Worm (Caenorhabditis elegans) whole organism, young adult: ENCODE results near the gene Y73C8C.10.

Experiments
- B0019.2 ChIP-seq: fragments of 200-800 bp; sonication (Bioruptor generic); conservative IDR thresholded peaks from 2 replicates; pipeline ENCODE4 v1.3.6; 2022; ENCODE audit warnings: missing genetic modification reagents, missing genetic modification characterization, missing compliant biosample characterization
- B0261.1 ChIP-seq: sonication (generic microtip); optimal IDR thresholded peaks from 2 replicates; lab custom pipeline; 2016; ENCODE audit warnings: mild to moderate bottlenecking, missing genetic modification characterization, moderate library complexity, missing compliant biosample characterization
- C06A6.2 ChIP-seq: fragments of 200-800 bp; sonication (Bioruptor generic); conservative IDR thresholded peaks from 2 replicates; pipeline ENCODE4 v1.3.6; 2022; ENCODE audit warnings: missing genetic modification characterization, missing compliant biosample characterization
- F33H1.4 ChIP-seq: fragments of 200-800 bp; sonication (Bioruptor generic); IDR thresholded peaks from 2 replicates; pipeline ENCODE4 v1.3.6; 2022; ENCODE audit warnings: missing genetic modification reagents, missing genetic modification characterization, missing compliant biosample characterization
- F39B2.1 ChIP-seq: fragments of 200-800 bp; sonication (Bioruptor generic); IDR thresholded peaks from 2 replicates; pipeline ENCODE4 v1.3.6; 2022; ENCODE audit warnings: missing genetic modification reagents, missing genetic modification characterization, missing compliant biosample characterization
- F49E8.2 ChIP-seq: sonication (generic microtip); optimal IDR thresholded peaks from 3 replicates; lab custom pipeline; 2017; ENCODE audit warnings: missing genetic modification characterization, mild to moderate bottlenecking, missing compliant biosample characterization, antibody characterized with exemption, moderate library complexity; ENCODE audit not compliant: insufficient read depth
- F52B5.7 ChIP-seq: sonication (generic microtip); optimal IDR thresholded peaks from 2 replicates; lab custom pipeline; 2016; ENCODE audit warnings: mild to moderate bottlenecking, missing genetic modification characterization, missing compliant biosample characterization
- F55B11.4 ChIP-seq: sonication (generic microtip); optimal IDR thresholded peaks from 2 replicates; lab custom pipeline; 2016; ENCODE audit warnings: missing compliant biosample characterization, missing genetic modification characterization, borderline replicate concordance; ENCODE audit not compliant: insufficient read depth
- K12H6.12 ChIP-seq: fragments of 200-800 bp; sonication (Bioruptor generic); optimal IDR thresholded peaks from 2 replicates; lab custom pipeline; 2018; ENCODE audit warnings: mild to moderate bottlenecking, missing genetic modification characterization, missing compliant biosample characterization
- T07F8.4 ChIP-seq: sonication (generic microtip); optimal IDR thresholded peaks from 2 replicates; lab custom pipeline; 2016; ENCODE audit warnings: mild to moderate bottlenecking, missing genetic modification characterization, moderate library complexity, missing compliant biosample characterization
- Y53G8AR.9 ChIP-seq: fragments of 200-800 bp; sonication (Bioruptor generic); conservative IDR thresholded peaks from 2 replicates; pipeline ENCODE4 v1.3.6; 2022; ENCODE audit warnings: missing genetic modification reagents, missing genetic modification characterization, missing compliant biosample characterization
- Y95B8A.8 ChIP-seq: fragments of 200-800 bp; sonication (Bioruptor generic); IDR thresholded peaks from 2 replicates; pipeline ENCODE4 v1.3.6; 2022; ENCODE audit warnings: missing genetic modification reagents, missing genetic modification characterization, missing compliant biosample characterization
- aptf-3 ChIP-seq: fragments of 200-800 bp; sonication (Bioruptor generic); IDR thresholded peaks from 2 replicates; pipeline ENCODE4 v1.3.6; 2022; ENCODE audit warnings: missing genetic modification characterization, missing compliant biosample characterization
- atf-7 ChIP-seq: sonication (generic microtip); optimal IDR thresholded peaks from 2 replicates; lab custom pipeline; 2017; ENCODE audit warnings: mild to moderate bottlenecking, missing genetic modification characterization, missing compliant biosample characterization
- athp-1 ChIP-seq: sonication (generic microtip); optimal IDR thresholded peaks from 2 replicates; lab custom pipeline; 2017; ENCODE audit warnings: mild to moderate bottlenecking, missing genetic modification characterization, missing compliant biosample characterization
- attf-3 ChIP-seq: fragments of 200-800 bp; sonication (Bioruptor generic); conservative IDR thresholded peaks from 2 replicates; pipeline ENCODE4 v1.3.6; 2022; ENCODE audit warnings: missing genetic modification reagents, missing genetic modification characterization, missing compliant biosample characterization
- attf-5 ChIP-seq: fragments of 200-800 bp; sonication (Bioruptor generic); optimal IDR thresholded peaks from 2 replicates; lab custom pipeline; 2018; ENCODE audit warnings: mild to moderate bottlenecking, missing genetic modification characterization, missing compliant biosample characterization
- bed-2 ChIP-seq: fragments of 200-800 bp; sonication (Bioruptor generic); IDR thresholded peaks from 2 replicates; pipeline ENCODE4 v1.3.6; 2022; ENCODE audit warnings: missing genetic modification reagents, missing genetic modification characterization, missing compliant biosample characterization
- ceh-58 ChIP-seq: fragments of 200-800 bp; sonication (Bioruptor generic); IDR thresholded peaks from 2 replicates; pipeline ENCODE4 v1.3.6; 2022; ENCODE audit warnings: missing genetic modification characterization, missing compliant biosample characterization
- ceh-91 ChIP-seq: fragments of 200-800 bp; sonication (Bioruptor generic); IDR thresholded peaks from 2 replicates; pipeline ENCODE4 v1.3.6; 2022; ENCODE audit warnings: missing genetic modification reagents, missing genetic modification characterization, missing compliant biosample characterization
- chd-7 ChIP-seq: sonication (generic microtip); optimal IDR thresholded peaks from 2 replicates; lab custom pipeline; 2016; ENCODE audit warnings: mild to moderate bottlenecking, missing genetic modification characterization, moderate library complexity, missing compliant biosample characterization
- die-1 ChIP-seq: sonication (generic microtip); optimal IDR thresholded peaks from 2 replicates; lab custom pipeline; 2016; ENCODE audit warnings: missing genotype, mild to moderate bottlenecking, missing genetic modification characterization, missing compliant biosample characterization
- dox-1 ChIP-seq: fragments of 200-800 bp; sonication (Bioruptor generic); IDR thresholded peaks from 2 replicates; pipeline ENCODE4 v1.3.6; 2022; ENCODE audit warnings: missing genetic modification reagents, missing genetic modification characterization, missing compliant biosample characterization
- dpl-1 ChIP-seq: fragments of 150-350 bp; optimal IDR thresholded peaks from 2 replicates; lab custom pipeline; 2014; ENCODE audit warnings: missing biosample characterization, missing genetic modification reagents, missing genetic modification characterization
- egl-18 ChIP-seq: fragments of 200-800 bp; sonication (Bioruptor generic); IDR thresholded peaks from 2 replicates; pipeline ENCODE4 v1.3.6; 2022; ENCODE audit warnings: missing genetic modification reagents, missing genetic modification characterization, missing compliant biosample characterization
- egl-44 ChIP-seq: fragments of 200-800 bp; sonication (Bioruptor generic); IDR thresholded peaks from 2 replicates; pipeline ENCODE4 v1.3.6; 2022; ENCODE audit warnings: missing genetic modification reagents, missing genetic modification characterization, missing compliant biosample characterization
- ets-4 ChIP-seq: fragments of 200-800 bp; sonication (Bioruptor generic); optimal IDR thresholded peaks from 2 replicates; lab custom pipeline; 2018; ENCODE audit warnings: mild to moderate bottlenecking, missing genetic modification characterization, missing compliant biosample characterization
- hlh-26 ChIP-seq: fragments of 200-800 bp; sonication (Bioruptor generic); conservative IDR thresholded peaks from 2 replicates; pipeline ENCODE4 v1.3.6; 2022; ENCODE audit warnings: missing genetic modification reagents, missing genetic modification characterization, missing compliant biosample characterization
- hsf-1 ChIP-seq: fragments of 200-800 bp; sonication (Bioruptor generic); IDR thresholded peaks from 2 replicates; pipeline ENCODE4 v1.3.6; 2022; ENCODE audit warnings: missing genetic modification reagents, missing genetic modification characterization, missing compliant biosample characterization
- lin-54 ChIP-seq: fragments of 200-800 bp; sonication (Bioruptor generic); optimal IDR thresholded peaks from 2 replicates; lab custom pipeline; 2018; ENCODE audit warnings: mild to moderate bottlenecking, missing genetic modification characterization, missing compliant biosample characterization
- madf-10 ChIP-seq: sonication (generic microtip); optimal IDR thresholded peaks from 2 replicates; lab custom pipeline; 2016; ENCODE audit warnings: mild to moderate bottlenecking, missing genetic modification characterization, missing compliant biosample characterization
- madf-6 ChIP-seq: fragments of 200-800 bp; sonication (Bioruptor generic); IDR thresholded peaks from 2 replicates; pipeline ENCODE4 v1.3.6; 2022; ENCODE audit warnings: missing genetic modification reagents, missing genetic modification characterization, missing compliant biosample characterization
- madf-8 ChIP-seq: fragments of 200-800 bp; sonication (Bioruptor generic); conservative IDR thresholded peaks from 2 replicates; pipeline ENCODE4 v1.3.6; 2022; ENCODE audit warnings: missing genetic modification reagents, missing genetic modification characterization, missing compliant biosample characterization
- mcd-1 ChIP-seq: fragments of 200-800 bp; sonication (Bioruptor generic); IDR thresholded peaks from 2 replicates; pipeline ENCODE4 v1.3.6; 2022; ENCODE audit warnings: missing genetic modification reagents, missing genetic modification characterization, missing compliant biosample characterization
- nfyb-1 ChIP-seq: fragments of 200-800 bp; sonication (Bioruptor generic); IDR thresholded peaks from 2 replicates; pipeline ENCODE4 v1.3.6; 2022; ENCODE audit warnings: missing genetic modification reagents, missing genetic modification characterization, missing compliant biosample characterization
- nhr-90 ChIP-seq: sonication (generic microtip); optimal IDR thresholded peaks from 2 replicates; lab custom pipeline; 2016; ENCODE audit warnings: missing genotype, mild to moderate bottlenecking, missing genetic modification characterization, missing compliant biosample characterization
- pbrm-1 ChIP-seq: fragments of 200-800 bp; sonication (Bioruptor generic); IDR thresholded peaks from 2 replicates; pipeline ENCODE4 v1.3.6; 2022; ENCODE audit warnings: missing genetic modification reagents, missing genetic modification characterization, missing compliant biosample characterization
- rec-8 ChIP-seq, 2 experiments: sonication (generic microtip); optimal IDR thresholded peaks; 2 replicates each; lab custom pipeline; 2016; ENCODE audit warnings: mild to moderate bottlenecking in 2 of 2, missing genetic modification characterization in 2 of 2, missing genetic modification reagents in 2 of 2, missing genotype in 2 of 2, missing biosample characterization in 1 of 2, missing compliant biosample characterization in 1 of 2, moderate library complexity in 1 of 2
- repo-1 ChIP-seq: sonication (generic microtip); optimal IDR thresholded peaks from 2 replicates; lab custom pipeline; 2017; ENCODE audit warnings: mild to moderate bottlenecking, missing genetic modification characterization, missing compliant biosample characterization
- snpc-1.3 ChIP-seq: sonication (generic microtip); optimal IDR thresholded peaks from 2 replicates; lab custom pipeline; 2017; ENCODE audit warnings: missing genetic modification characterization, mild to moderate bottlenecking, missing compliant biosample characterization, antibody characterized with exemption, moderate library complexity, missing genotype, missing genetic modification reagents; ENCODE audit not compliant: insufficient read depth
- snpc-3.4 ChIP-seq: sonication (generic microtip); optimal IDR thresholded peaks from 2 replicates; lab custom pipeline; 2017; ENCODE audit warnings: missing genetic modification characterization, mild to moderate bottlenecking, missing compliant biosample characterization, antibody characterized with exemption, moderate library complexity, missing genotype, missing genetic modification reagents
- somi-1 ChIP-seq: fragments of 200-800 bp; sonication (Bioruptor generic); optimal IDR thresholded peaks from 2 replicates; lab custom pipeline; 2018; ENCODE audit warnings: mild to moderate bottlenecking, missing genetic modification characterization, missing compliant biosample characterization
- unc-62 ChIP-seq: fragments of 150-350 bp; optimal IDR thresholded peaks from 2 replicates; lab custom pipeline; 2014; ENCODE audit warnings: missing biosample characterization, missing genetic modification reagents, missing genetic modification characterization
- zfh-2 ChIP-seq: fragments of 200-800 bp; sonication (Bioruptor generic); conservative IDR thresholded peaks from 2 replicates; pipeline ENCODE4 v1.3.6; 2022; ENCODE audit warnings: missing genetic modification reagents, missing genetic modification characterization, missing compliant biosample characterization
- ztf-18 ChIP-seq: sonication (generic microtip); optimal IDR thresholded peaks from 2 replicates; lab custom pipeline; 2016; ENCODE audit warnings: missing genotype, mild to moderate bottlenecking, missing genetic modification characterization, missing compliant biosample characterization
- ztf-26 ChIP-seq: sonication (generic microtip); optimal IDR thresholded peaks from 2 replicates; lab custom pipeline; 2017; ENCODE audit warnings: missing genetic modification characterization, missing compliant biosample characterization
- ztf-28 ChIP-seq: fragments of 200-800 bp; sonication (Bioruptor generic); IDR thresholded peaks from 2 replicates; pipeline ENCODE4 v1.3.6; 2022; ENCODE audit warnings: missing genetic modification reagents, missing genetic modification characterization, missing compliant biosample characterization
- ztf-6 ChIP-seq: fragments of 200-800 bp; sonication (Bioruptor generic); IDR thresholded peaks from 2 replicates; pipeline ENCODE4 v1.3.6; 2022; ENCODE audit warnings: missing genetic modification reagents, missing genetic modification characterization, missing compliant biosample characterization

Y73C8C.10 gene

DNA sequence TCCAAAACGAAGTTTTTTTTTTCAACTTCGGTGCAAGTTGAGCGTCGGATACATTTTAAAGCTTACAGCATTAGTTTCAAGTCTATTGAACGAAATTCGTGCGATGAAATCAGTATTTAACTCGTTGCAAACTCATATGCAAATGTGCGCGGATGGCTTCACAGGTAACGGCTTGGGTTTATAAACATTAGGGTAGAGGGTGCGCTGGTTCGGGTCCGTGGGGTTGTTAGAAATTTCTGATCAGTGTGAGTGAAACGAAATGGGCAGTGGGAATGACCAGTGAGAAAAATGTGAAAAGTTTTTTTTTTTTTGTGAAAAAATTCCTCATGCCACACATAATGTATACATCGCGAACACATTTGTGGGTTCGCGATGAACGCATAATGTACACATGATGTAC lies 35.6 kb upstream of the Y73C8C.10 start:
- TF ChIP-seq nfyb-1 (GFP tag; lab: Robert Waterston, UW), result peak; percentile 62; the same call in 1 of the 2 replicates
- TF ChIP-seq hlh-26 (GFP tag; lab: Robert Waterston, UW), result no peak
- peak; percentile 74 for TF ChIP-seq nhr-90 (tag; lab: Kevin White, UChicago)
- TF ChIP-seq F52B5.7 (tag; lab: Kevin White, UChicago), result peak; percentile 47
- TF ChIP-seq somi-1 (GFP tag; lab: Kevin White, UChicago), result no peak
- TF ChIP-seq repo-1 (tag; lab: Kevin White, UChicago), result no peak
- TF ChIP-seq dox-1 (GFP tag; lab: Robert Waterston, UW), result peak; percentile 59; the same call in 1 of the 2 replicates
- TF ChIP-seq T07F8.4, result peak; percentile 47
- TF ChIP-seq ztf-26 (tag; lab: Kevin White, UChicago), result no peak
- TF ChIP-seq attf-3, result no peak
- TF ChIP-seq attf-5 (GFP tag; lab: Kevin White, UChicago), result peak; percentile 29
- TF ChIP-seq egl-18 (GFP tag; lab: Robert Waterston, UW), result no peak
- peak; percentile 48 for TF ChIP-seq athp-1 (tag; lab: Kevin White, UChicago)
- TF ChIP-seq madf-6, result peak; percentile 56; the same call in 1 of the 2 replicates
- TF ChIP-seq F55B11.4 (tag; lab: Kevin White, UChicago), result no peak
- TF ChIP-seq hsf-1 (GFP tag; lab: Robert Waterston, UW), result peak; percentile 49; the same call in 1 of the 2 replicates
- TF ChIP-seq die-1 (tag; lab: Kevin White, UChicago), result peak; percentile 73
- TF ChIP-seq ztf-28 (GFP tag; lab: Robert Waterston, UW), result 0 out of 2 replicates have a peak, but pooled peaks have one; percentile 35
- peak; percentile 27; the same call in 1 of the 2 replicates for TF ChIP-seq F33H1.4 (GFP tag; lab: Robert Waterston, UW)
- TF ChIP-seq mcd-1 (GFP tag; lab: Robert Waterston, UW), result 0 out of 2 replicates have a peak, but pooled peaks have one; percentile 21
- TF ChIP-seq snpc-3.4 (tag; lab: Kevin White, UChicago), result peak; percentile 1
- TF ChIP-seq aptf-3 (GFP tag; lab: Robert Waterston, UW), result peak; percentile 74; the same call in 1 of the 2 replicates
- no peak for TF ChIP-seq ceh-91 (GFP tag; lab: Robert Waterston, UW)
- no peak for TF ChIP-seq atf-7 (tag; lab: Kevin White, UChicago)
- TF ChIP-seq dpl-1 (GFP tag; lab: Kevin White, UChicago), result peak; percentile 9
- peak in 1 of 2 experiments; percentile 64 for TF ChIP-seq rec-8 (tag; optimal IDR thresholded peaks at IDR 0.05; lab: Kevin White, UChicago)
- 0 out of 2 replicates have a peak, but pooled peaks have one; percentile 23 for TF ChIP-seq egl-44 (GFP tag; lab: Robert Waterston, UW)
- TF ChIP-seq madf-8, result peak; percentile 27; the same call in 1 of the 2 replicates
- TF ChIP-seq K12H6.12 (tag; lab: Kevin White, UChicago), result no peak
- TF ChIP-seq ceh-58 (GFP tag; lab: Robert Waterston, UW), result peak; percentile 77; the same call in 1 of the 2 replicates
- peak; percentile 61 for TF ChIP-seq B0261.1 (tag; lab: Kevin White, UChicago)
- no peak for TF ChIP-seq C06A6.2 (GFP tag; lab: Robert Waterston, UW)
- TF ChIP-seq snpc-1.3 (tag; lab: Kevin White, UChicago), result no peak
- no peak for TF ChIP-seq F39B2.1 (GFP tag; lab: Robert Waterston, UW)
- TF ChIP-seq madf-10 (tag; lab: Kevin White, UChicago), result peak; percentile 2
- no peak for TF ChIP-seq unc-62 (GFP tag; lab: Kevin White, UChicago)
- no peak for TF ChIP-seq zfh-2 (GFP tag; lab: Robert Waterston, UW)
- TF ChIP-seq bed-2, result no peak
- peak; percentile 52 for TF ChIP-seq lin-54
- TF ChIP-seq ets-4 (GFP tag; lab: Kevin White, UChicago), result no peak
- TF ChIP-seq ztf-18 (tag; lab: Kevin White, UChicago), result peak; percentile 30
- no peak for TF ChIP-seq ztf-6 (GFP tag; lab: Robert Waterston, UW)
- TF ChIP-seq F49E8.2 (tag; lab: Kevin White, UChicago), result no peak
- TF ChIP-seq Y95B8A.8 (GFP tag; lab: Robert Waterston, UW), result 0 out of 2 replicates have a peak, but pooled peaks have one; percentile 16
- TF ChIP-seq pbrm-1, result 0 out of 2 replicates have a peak, but pooled peaks have one; percentile 41
- no peak for TF ChIP-seq B0019.2 (GFP tag; lab: Robert Waterston, UW)
- TF ChIP-seq Y53G8AR.9 (GFP tag; lab: Robert Waterston, UW), result 0 out of 2 replicates have a peak, but pooled peaks have one; percentile 68
- peak; percentile 56 for TF ChIP-seq chd-7 (tag; lab: Kevin White, UChicago)
